Fruit fly (Drosophila melanogaster): ENCODE data around the gene NijA.

NijA gene

dm6 chr3L:10681814-10682213, 14.9 kb downstream of the NijA start (continued):
- TF ChIP-seq fd96Cb (tag; optimal IDR thresholded peaks at IDR 0.05), result no peak
- peak; percentile 4; the same call in 1 of the 2 replicates for TF ChIP-seq onecut (GFP tag; IDR thresholded peaks at IDR 0.05)
- no peak for TF ChIP-seq amos (GFP tag; IDR thresholded peaks at IDR 0.05; ENCODE audit: partially characterized antibody)
- no peak for TF ChIP-seq klu (GFP tag; IDR thresholded peaks at IDR 0.05)
- TF ChIP-seq Doc3 (GFP tag; IDR thresholded peaks at IDR 0.05; ENCODE audit: partially characterized antibody), result peak; percentile 32; the same call in 1 of the 3 replicates
- TF ChIP-seq unc-4 (GFP tag; IDR thresholded peaks at IDR 0.05; ENCODE audit: partially characterized antibody), result 0 out of 2 replicates have a peak, but pooled peaks have one; percentile 32
- TF ChIP-seq row (GFP tag; IDR thresholded peaks at IDR 0.05), result peak; percentile 23; the same call in 1 of the 3 replicates
- no peak for TF ChIP-seq btn (GFP tag; optimal IDR thresholded peaks at IDR 0.05)

- TF ChIP-seq crol (GFP tag; IDR thresholded peaks at IDR 0.05) (peak; percentile 99), pros (GFP tag; optimal IDR thresholded peaks at IDR 0.05) (peak; percentile 96), CG3847 (GFP tag; IDR thresholded peaks at IDR 0.05) (0 out of 2 replicates have a peak, but pooled peaks have one; percentile 30), az2 (GFP tag; optimal IDR thresholded peaks at IDR 0.05) (no peak), CG12769 (tag; optimal IDR thresholded peaks at IDR 0.05) (peak; percentile 28), lov (optimal IDR thresholded peaks at IDR 0.05) (no peak), lov (GFP tag; IDR thresholded peaks at IDR 0.05) (0 out of 3 replicates have a peak, but pooled peaks have one; percentile 56), stwl (tag; optimal IDR thresholded peaks at IDR 0.05) (no peak), CG14014 (GFP tag; IDR thresholded peaks at IDR 0.05) (0 out of 2 replicates have a peak, but pooled peaks have one; percentile 10), Rfx (GFP tag; IDR thresholded peaks at IDR 0.05) (peak; percentile 31; the same call in 1 of the 2 replicates), CG9932 (GFP tag; IDR thresholded peaks at IDR 0.05) (0 out of 2 replicates have a peak, but pooled peaks have one; percentile 18), CG6689 (GFP tag; IDR thresholded peaks at IDR 0.05) (peak; percentile 44; the same call in 1 of the 2 replicates), ci (GFP tag; IDR thresholded peaks at IDR 0.05) (peak; percentile 49; the same call in 1 of the 3 replicates), twi (tag; optimal IDR thresholded peaks at IDR 0.05) (no peak), oc (tag; optimal IDR thresholded peaks at IDR 0.05) (peak; percentile 19), lab (GFP tag; optimal IDR thresholded peaks at IDR 0.05) (peak; percentile 20), CG10543 (GFP tag; optimal IDR thresholded peaks at IDR 0.05) (peak; percentile 31), Oaz (GFP tag; IDR thresholded peaks at IDR 0.05) (peak; percentile 21; the same call in 1 of the 2 replicates), crc (GFP tag; optimal IDR thresholded peaks at IDR 0.05) (no peak), mirr (GFP tag; optimal IDR thresholded peaks at IDR 0.05) (peak; percentile 18), pan (optimal IDR thresholded peaks at IDR 0.05) (no peak), pan (GFP tag; optimal IDR thresholded peaks at IDR 0.05 in 1 of 2, IDR thresholded peaks at IDR 0.05 in 1 of 2) (peak in 1 of 2 experiments; percentile 15), Med (GFP tag) (peak; percentile 71), Bgb (GFP tag; IDR thresholded peaks at IDR 0.05; ENCODE audit: partially characterized antibody) (peak; percentile 38; the same call in 1 of the 2 replicates), ttk (GFP tag; IDR thresholded peaks at IDR 0.05) (peak; percentile 42; the same call in 1 of the 2 replicates), Sox100B (GFP tag; optimal IDR thresholded peaks at IDR 0.05) (no peak), CG1832 (GFP tag; optimal IDR thresholded peaks at IDR 0.05) (peak; percentile 12), Sox102F (GFP tag; optimal IDR thresholded peaks at IDR 0.05) (no peak), nerfin-1 (tag; optimal IDR thresholded peaks at IDR 0.05) (peak; percentile 2), hb (GFP tag; IDR thresholded peaks at IDR 0.05; ENCODE audit: partially characterized antibody) (no peak), ara (GFP tag; IDR thresholded peaks at IDR 0.05) (0 out of 2 replicates have a peak, but pooled peaks have one; percentile 32), fu2 (GFP tag; optimal IDR thresholded peaks at IDR 0.05) (no peak), cg (GFP tag; optimal IDR thresholded peaks at IDR 0.05) (peak; percentile 10), yki (optimal IDR thresholded peaks at IDR 0.05) (peak; percentile 19), sim (GFP tag; IDR thresholded peaks at IDR 0.05) (0 out of 2 replicates have a peak, but pooled peaks have one; percentile 54), Atf6 (GFP tag; IDR thresholded peaks at IDR 0.05) (0 out of 2 replicates have a peak, but pooled peaks have one; percentile 35), row (GFP tag; IDR thresholded peaks at IDR 0.05) (peak; percentile 31; the same call in 1 of the 3 replicates), Drgx (GFP tag; IDR thresholded peaks at IDR 0.05) (0 out of 2 replicates have a peak, but pooled peaks have one; percentile 28), knrl (GFP tag; IDR thresholded peaks at IDR 0.05; ENCODE audit: partially characterized antibody) (no peak), nom (GFP tag; optimal IDR thresholded peaks at IDR 0.05) (peak; percentile 12)
Observed at dm6 chr3L:10680728-10681306, 15.9 kb downstream of the NijA start.
